Worm (Caenorhabditis elegans) whole organism, L1 larva: ENCODE measurements around the gene tra-2.

ENCODE experiments used
- C04F5.9 ChIP-seq: sonication (generic microtip); optimal IDR thresholded peaks from 2 replicates; lab custom pipeline; 2016; ENCODE audit warnings: missing genetic modification characterization, missing compliant biosample characterization
- C16A3.4 ChIP-seq: fragments of 150-350 bp; optimal IDR thresholded peaks from 2 replicates; lab custom pipeline; 2014; ENCODE audit warnings: missing biosample characterization, missing genetic modification characterization
- C34B4.2 ChIP-seq: sonication (generic microtip); optimal IDR thresholded peaks from 2 replicates; lab custom pipeline; 2017; ENCODE audit warnings: mild to moderate bottlenecking, missing genetic modification characterization, missing compliant biosample characterization
- F16B12.6 ChIP-seq: fragments of 150-350 bp; optimal IDR thresholded peaks from 2 replicates; lab custom pipeline; 2014; ENCODE audit warnings: missing biosample characterization, missing genetic modification characterization
- aha-1 ChIP-seq: fragments of 150-350 bp; optimal IDR thresholded peaks from 2 replicates; lab custom pipeline; 2014; ENCODE audit warnings: missing biosample characterization, missing genetic modification characterization
- alr-1 ChIP-seq: fragments of 200-800 bp; sonication (Bioruptor generic); optimal IDR thresholded peaks from 2 replicates; lab custom pipeline; 2018; ENCODE audit warnings: borderline replicate concordance, mild to moderate bottlenecking, missing genetic modification characterization, missing compliant biosample characterization
- ama-1 ChIP-seq: fragments of 150-350 bp; optimal IDR thresholded peaks from 2 replicates; lab custom pipeline; 2014
- ceh-63 ChIP-seq: fragments of 200-800 bp; sonication (Bioruptor generic); optimal IDR thresholded peaks from 2 replicates; lab custom pipeline; 2018; ENCODE audit warnings: mild to moderate bottlenecking, missing genetic modification characterization, missing compliant biosample characterization
- ceh-82 ChIP-seq, 3 experiments: fragments of 150-350 bp in 1 of 3; sonication (generic microtip) in 2 of 3; optimal IDR thresholded peaks; 2 replicates each; lab custom pipeline; 2014 to 2017; ENCODE audit warnings: missing biosample characterization in 3 of 3, missing genetic modification characterization in 3 of 3
- ceh-88 ChIP-seq: fragments of 200-800 bp; sonication (Bioruptor generic); IDR thresholded peaks from 2 replicates; pipeline ENCODE4 v1.3.6; 2022; ENCODE audit warnings: missing genetic modification characterization, missing compliant biosample characterization
- ces-1 ChIP-seq: fragments of 150-350 bp; optimal IDR thresholded peaks from 2 replicates; lab custom pipeline; 2014; ENCODE audit warnings: missing biosample characterization, missing genetic modification reagents, missing genetic modification characterization
- efl-1 ChIP-seq, 4 experiments: fragments of 150-350 bp; optimal IDR thresholded peaks in 3 of 4; peaks in 1 of 4; 1 replicate in 1 of 4; 2 replicates in 3 of 4; lab custom pipeline; 2014; ENCODE audit warnings: missing biosample characterization in 2 of 4, missing genetic modification characterization in 2 of 4, missing genetic modification reagents in 2 of 4
- egl-27 ChIP-seq, 2 experiments: fragments of 150-350 bp in 1 of 2; sonication (generic microtip); optimal IDR thresholded peaks; 3 replicates each; lab custom pipeline; 2017 to 2018; ENCODE audit warnings: missing biosample characterization in 2 of 2, missing genetic modification characterization in 2 of 2, missing genetic modification reagents in 2 of 2
- elt-2 ChIP-seq: sonication (generic microtip); optimal IDR thresholded peaks from 2 replicates; lab custom pipeline; 2016; ENCODE audit warnings: missing genetic modification characterization, mild to moderate bottlenecking, inconsistent platforms, missing compliant biosample characterization, missing genetic modification reagents
- elt-3 ChIP-seq, 6 experiments: fragments of 150-350 bp in 1 of 6; sonication (generic microtip); optimal IDR thresholded peaks; 2 replicates each; lab custom pipeline; 2017 to 2018; ENCODE audit warnings: missing biosample characterization in 6 of 6, missing genetic modification characterization in 6 of 6, inconsistent platforms in 1 of 6
- fkh-4 ChIP-seq: sonication (generic microtip); optimal IDR thresholded peaks from 2 replicates; lab custom pipeline; 2016; ENCODE audit warnings: missing compliant biosample characterization, missing genetic modification characterization, borderline replicate concordance
- grh-1 ChIP-seq: fragments of 200-800 bp; sonication (Bioruptor generic); IDR thresholded peaks from 2 replicates; pipeline ENCODE4 v1.3.6; 2022; ENCODE audit warnings: missing genetic modification reagents, missing genetic modification characterization, missing compliant biosample characterization
- irx-1 ChIP-seq: sonication (generic microtip); optimal IDR thresholded peaks from 2 replicates; lab custom pipeline; 2016; ENCODE audit warnings: missing genetic modification characterization, missing compliant biosample characterization
- lin-14 ChIP-seq: fragments of 200-800 bp; sonication (Bioruptor generic); optimal IDR thresholded peaks from 2 replicates; lab custom pipeline; 2018; ENCODE audit warnings: mild to moderate bottlenecking, missing genetic modification characterization, moderate library complexity, missing compliant biosample characterization
- lin-15B ChIP-seq: fragments of 150-350 bp; sonication (generic microtip); optimal IDR thresholded peaks from 3 replicates; lab custom pipeline; 2014; ENCODE audit warnings: missing biosample characterization, missing genetic modification characterization
- lin-35 ChIP-seq, 2 experiments: fragments of 150-350 bp; optimal IDR thresholded peaks; 2 replicates each; lab custom pipeline; 2014; ENCODE audit warnings: missing biosample characterization in 2 of 2, missing genetic modification characterization in 2 of 2, missing genetic modification reagents in 2 of 2
- mab-9 ChIP-seq: fragments of 200-800 bp; sonication (Bioruptor generic); IDR thresholded peaks from 2 replicates; pipeline ENCODE4 v1.3.6; 2022; ENCODE audit warnings: missing genetic modification reagents, missing genetic modification characterization, missing compliant biosample characterization
- mdl-1 ChIP-seq, 2 experiments: fragments of 150-350 bp; optimal IDR thresholded peaks; 2 replicates each; lab custom pipeline; 2014 to 2017; ENCODE audit warnings: missing biosample characterization in 2 of 2, missing genetic modification characterization in 2 of 2, inconsistent platforms in 1 of 2
- mep-1 ChIP-seq: fragments of 150-350 bp; optimal IDR thresholded peaks from 2 replicates; lab custom pipeline; 2014; ENCODE audit warnings: missing biosample characterization, missing genetic modification characterization
- nhr-11 ChIP-seq: fragments of 150-350 bp; optimal IDR thresholded peaks from 2 replicates; lab custom pipeline; 2014; ENCODE audit warnings: missing biosample characterization, missing genetic modification characterization
- nhr-12 ChIP-seq: sonication (generic microtip); optimal IDR thresholded peaks from 2 replicates; lab custom pipeline; 2017; ENCODE audit warnings: missing biosample characterization, missing genetic modification characterization
- nhr-20 ChIP-seq: sonication (generic microtip); optimal IDR thresholded peaks from 2 replicates; lab custom pipeline; 2016; ENCODE audit warnings: mild to moderate bottlenecking, missing genetic modification characterization, missing compliant biosample characterization
- nhr-28 ChIP-seq: fragments of 150-350 bp; optimal IDR thresholded peaks from 2 replicates; lab custom pipeline; 2014; ENCODE audit warnings: missing biosample characterization, missing genetic modification characterization
- nhr-71 ChIP-seq: sonication (generic microtip); optimal IDR thresholded peaks from 2 replicates; lab custom pipeline; 2016; ENCODE audit warnings: mild to moderate bottlenecking, missing genetic modification characterization, moderate library complexity, missing compliant biosample characterization
- nhr-84 ChIP-seq: sonication (generic microtip); optimal IDR thresholded peaks from 2 replicates; lab custom pipeline; 2017; ENCODE audit warnings: missing biosample characterization, missing genetic modification characterization
- nhr-90 ChIP-seq: sonication (generic microtip); optimal IDR thresholded peaks from 2 replicates; lab custom pipeline; 2016; ENCODE audit warnings: mild to moderate bottlenecking, missing genetic modification characterization, missing compliant biosample characterization; ENCODE audit not compliant: poor library complexity
- pag-3 ChIP-seq: sonication (generic microtip); optimal IDR thresholded peaks from 2 replicates; lab custom pipeline; 2017; ENCODE audit warnings: missing genetic modification characterization, mild to moderate bottlenecking, missing compliant biosample characterization, antibody characterized with exemption, borderline replicate concordance; ENCODE audit not compliant: insufficient read depth
- pax-3 ChIP-seq: fragments of 200-800 bp; sonication (Bioruptor generic); optimal IDR thresholded peaks from 2 replicates; lab custom pipeline; 2018; ENCODE audit warnings: mild to moderate bottlenecking, missing genetic modification characterization, moderate library complexity, missing compliant biosample characterization
- pqm-1 ChIP-seq: sonication (generic microtip); optimal IDR thresholded peaks from 3 replicates; lab custom pipeline; 2017; ENCODE audit warnings: missing biosample characterization, missing genetic modification characterization
- rnt-1 ChIP-seq: sonication (generic microtip); optimal IDR thresholded peaks from 2 replicates; lab custom pipeline; 2016; ENCODE audit warnings: mild to moderate bottlenecking, missing genetic modification characterization, moderate library complexity, missing compliant biosample characterization
- skn-1 ChIP-seq: fragments of 150-350 bp; optimal IDR thresholded peaks from 2 replicates; lab custom pipeline; 2014; ENCODE audit warnings: missing biosample characterization, missing genetic modification characterization
- snpc-4 ChIP-seq: fragments of 150-350 bp; optimal IDR thresholded peaks from 2 replicates; lab custom pipeline; 2014; ENCODE audit warnings: missing biosample characterization, missing genetic modification characterization
- snu-23 ChIP-seq: sonication (generic microtip); optimal IDR thresholded peaks from 2 replicates; lab custom pipeline; 2016; ENCODE audit warnings: missing genetic modification characterization, missing compliant biosample characterization
- sox-4 ChIP-seq: sonication (generic microtip); optimal IDR thresholded peaks from 2 replicates; lab custom pipeline; 2016; ENCODE audit warnings: missing genetic modification characterization, missing compliant biosample characterization
- sptf-1 ChIP-seq: fragments of 150-350 bp; optimal IDR thresholded peaks from 2 replicates; lab custom pipeline; 2014; ENCODE audit warnings: missing biosample characterization, missing genetic modification characterization
- swsn-7 ChIP-seq: sonication (generic microtip); optimal IDR thresholded peaks from 2 replicates; lab custom pipeline; 2016; ENCODE audit warnings: missing genetic modification characterization, missing compliant biosample characterization
- tbx-2 ChIP-seq: sonication (generic microtip); optimal IDR thresholded peaks from 2 replicates; lab custom pipeline; 2016; ENCODE audit warnings: missing genetic modification characterization, missing compliant biosample characterization
- tlp-1 ChIP-seq: fragments of 150-350 bp; optimal IDR thresholded peaks from 2 replicates; lab custom pipeline; 2014; ENCODE audit warnings: missing biosample characterization, missing genetic modification characterization
- unc-130 ChIP-seq: fragments of 150-350 bp; optimal IDR thresholded peaks from 2 replicates; lab custom pipeline; 2017; ENCODE audit warnings: missing biosample characterization, missing genetic modification characterization, inconsistent platforms
- unc-62 ChIP-seq: fragments of 150-350 bp; optimal IDR thresholded peaks from 2 replicates; lab custom pipeline; 2014; ENCODE audit warnings: missing biosample characterization, missing genetic modification reagents, missing genetic modification characterization
- unc-86 ChIP-seq: sonication (generic microtip); optimal IDR thresholded peaks from 2 replicates; lab custom pipeline; 2016; ENCODE audit warnings: missing genetic modification characterization, missing compliant biosample characterization
- unc-98 ChIP-seq: fragments of 200-800 bp; sonication (Bioruptor generic); IDR thresholded peaks from 2 replicates; pipeline ENCODE4 v1.3.6; 2022; ENCODE audit warnings: missing genetic modification characterization, missing compliant biosample characterization
- vab-15 ChIP-seq: sonication (generic microtip); optimal IDR thresholded peaks from 2 replicates; lab custom pipeline; 2017; ENCODE audit warnings: missing genotype, mild to moderate bottlenecking, missing genetic modification characterization, missing compliant biosample characterization
- zip-4 ChIP-seq: fragments of 200-800 bp; sonication (Bioruptor generic); optimal IDR thresholded peaks from 2 replicates; lab custom pipeline; 2018; ENCODE audit warnings: mild to moderate bottlenecking, missing genetic modification characterization, moderate library complexity, missing compliant biosample characterization
- ztf-11 ChIP-seq, 2 experiments: sonication (generic microtip); optimal IDR thresholded peaks; 2 replicates each; lab custom pipeline; 2016 to 2017; ENCODE audit warnings: missing genetic modification characterization in 2 of 2, missing biosample characterization in 1 of 2, missing compliant biosample characterization in 1 of 2

tra-2 gene

DNA sequence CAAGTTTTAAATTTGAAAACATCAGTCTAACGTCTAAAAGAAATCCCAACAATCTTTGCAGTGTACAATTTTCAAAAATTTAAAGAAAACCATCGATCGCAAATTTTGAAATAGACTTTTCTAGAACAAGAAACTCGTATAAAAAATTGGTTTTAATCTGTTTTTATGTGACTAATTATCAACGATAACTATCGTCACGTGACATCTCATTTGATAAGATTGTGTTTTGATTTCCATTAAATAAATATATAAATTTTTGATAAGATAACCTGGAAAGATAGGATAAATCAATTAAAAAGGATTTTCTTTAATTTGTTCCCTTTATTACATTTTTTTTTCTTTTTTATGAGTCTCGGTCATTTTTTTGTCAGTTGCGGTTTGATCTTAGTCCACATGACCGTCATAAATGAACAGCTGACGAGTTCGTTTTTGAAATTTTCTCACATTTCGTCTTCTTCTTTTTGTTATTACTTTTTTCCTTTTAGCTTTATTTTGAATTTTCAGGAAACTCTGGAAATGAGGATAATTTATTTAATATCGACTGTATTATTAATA lies 55.8 kb downstream of the tra-2 start, which contains the start of gene asm-1:
Gene asm-1 (plus strand): TSS at position 505 of the 555 bp plus-strand sequence.
- TF ChIP-seq elt-3 (tag; optimal IDR thresholded peaks at IDR 0.05; lab: Kevin White, UChicago) (peak in 2 of 6 experiments; percentile 49 to 67), ceh-88 (GFP tag; lab: Robert Waterston, UW) (no peak), lin-14 (GFP tag; lab: Kevin White, UChicago) (peak; percentile 8), mep-1 (peak; percentile 18), skn-1 (tag; lab: Kevin White, UChicago) (no peak), C04F5.9 (no peak), lin-35 (GFP tag; optimal IDR thresholded peaks at IDR 0.05; lab: Kevin White, UChicago) (peak in 1 of 2 experiments; percentile 26), lin-15B (no peak), C34B4.2 (no peak), unc-98 (GFP tag; lab: Robert Waterston, UW) (no peak), nhr-71 (tag; lab: Kevin White, UChicago) (peak; percentile 47), sptf-1 (no peak), fkh-4 (tag; lab: Kevin White, UChicago) (no peak), nhr-90 (no peak), elt-2 (peak; percentile 52), nhr-20 (tag; lab: Kevin White, UChicago) (peak; percentile 34), mdl-1 (tag; optimal IDR thresholded peaks at IDR 0.05; lab: Kevin White, UChicago) (no peak), rnt-1 (tag; lab: Kevin White, UChicago) (no peak)

DNA sequence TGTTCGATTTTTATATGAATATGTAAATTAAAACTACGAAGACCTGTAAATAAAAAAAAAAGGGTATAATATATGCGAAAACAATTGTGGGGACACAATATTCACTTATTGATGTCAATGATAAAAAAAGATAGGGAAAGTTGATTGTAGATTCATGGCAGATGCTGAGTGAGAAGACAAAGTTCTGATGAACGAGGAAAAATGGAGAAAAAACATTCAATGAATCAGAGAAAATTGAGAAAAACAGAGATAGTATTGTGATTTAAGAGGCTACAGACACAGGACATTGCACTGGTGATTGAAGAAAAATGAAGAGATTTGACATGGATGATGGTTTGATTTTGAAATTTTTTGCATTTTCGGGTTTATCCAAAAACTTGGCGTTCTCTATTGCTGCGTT lies 56.8 kb downstream of the tra-2 start:
- no peak for TF ChIP-seq aha-1 (tag; lab: Kevin White, UChicago)
- TF ChIP-seq skn-1 (tag; lab: Kevin White, UChicago) = no peak
- no peak for TF ChIP-seq mep-1
- TF ChIP-seq zip-4 (GFP tag; lab: Kevin White, UChicago) = no peak
- TF ChIP-seq C16A3.4 = no peak
- TF ChIP-seq pqm-1 (tag; lab: Kevin White, UChicago) = no peak
- TF ChIP-seq alr-1 (tag; lab: Kevin White, UChicago) = no peak
- TF ChIP-seq ceh-63 (GFP tag; lab: Kevin White, UChicago) = no peak
- no peak for TF ChIP-seq sptf-1
- TF ChIP-seq F16B12.6 = no peak
- TF ChIP-seq pax-3 (tag; lab: Kevin White, UChicago) = no peak
- no peak for TF ChIP-seq unc-86
- no peak for TF ChIP-seq ceh-82 (tag; optimal IDR thresholded peaks at IDR 0.05; lab: Kevin White, UChicago)
- no peak for TF ChIP-seq vab-15 (tag; lab: Kevin White, UChicago)
- no peak for TF ChIP-seq lin-35 (GFP tag; optimal IDR thresholded peaks at IDR 0.05; lab: Kevin White, UChicago)
- no peak for TF ChIP-seq swsn-7 (tag; lab: Kevin White, UChicago)
- no peak for TF ChIP-seq unc-62
- TF ChIP-seq mab-9 = no peak
- no peak for TF ChIP-seq grh-1
- no peak for TF ChIP-seq nhr-11
- no peak for TF ChIP-seq ztf-11 (tag; optimal IDR thresholded peaks at IDR 0.05; lab: Kevin White, UChicago)
- no peak for TF ChIP-seq nhr-84 (tag; lab: Kevin White, UChicago)
- no peak for TF ChIP-seq nhr-20 (tag; lab: Kevin White, UChicago)
- TF ChIP-seq nhr-12 (tag; lab: Kevin White, UChicago) = no peak
- TF ChIP-seq tbx-2 (tag; lab: Kevin White, UChicago) = no peak
- TF ChIP-seq ama-1 (lab: Kevin White, UChicago) = no peak
- TF ChIP-seq efl-1 (optimal IDR thresholded peaks at IDR 0.05; lab: Kevin White, UChicago) = no peak
- TF ChIP-seq efl-1 (GFP tag; optimal IDR thresholded peaks at IDR 0.05 in 1 of 2; lab: Kevin White, UChicago) = peak; percentile 13 to 84
- TF ChIP-seq irx-1 (tag; lab: Kevin White, UChicago) = no peak
- TF ChIP-seq nhr-71 (tag; lab: Kevin White, UChicago) = peak; percentile 2
- peak; percentile 7 for TF ChIP-seq rnt-1 (tag; lab: Kevin White, UChicago)
- no peak for TF ChIP-seq tlp-1 (tag; lab: Kevin White, UChicago)
- TF ChIP-seq ces-1 (GFP tag; lab: Kevin White, UChicago) = no peak
- TF ChIP-seq sox-4 = no peak
- TF ChIP-seq egl-27 (tag; optimal IDR thresholded peaks at IDR 0.05; lab: Kevin White, UChicago) = no peak
- TF ChIP-seq pag-3 (tag; lab: Kevin White, UChicago) = peak; percentile 67
- peak; percentile 22 for TF ChIP-seq snu-23 (GFP tag; lab: Kevin White, UChicago)
- TF ChIP-seq nhr-28 = no peak
- no peak for TF ChIP-seq unc-130 (tag; lab: Kevin White, UChicago)
- TF ChIP-seq snpc-4 (tag; lab: Kevin White, UChicago) = no peak
